Fruit fly (Drosophila melanogaster) whole organism, pupa: ENCODE measurements around the gene CG11741.

Source experiments
- CG10348 ChIP-seq: fragments of 200-800 bp; sonication (Bioruptor generic); IDR thresholded peaks from 2 replicates; pipeline ENCODE4 v1.3.6; 2022; ENCODE audit warnings: missing biosample characterization, missing genetic modification characterization
- CG12605 ChIP-seq: fragments of 200-800 bp; sonication (Bioruptor generic); IDR thresholded peaks from 2 replicates; pipeline ENCODE4 v1.3.6; 2022; ENCODE audit warnings: missing biosample characterization, missing genetic modification characterization
- CG13204 ChIP-seq: fragments of 200-800 bp; sonication (Bioruptor generic); optimal IDR thresholded peaks from 2 replicates; lab custom pipeline; 2018; ENCODE audit warnings: missing biosample characterization, mild to moderate bottlenecking, missing genetic modification characterization, moderate library complexity
- CG14655 ChIP-seq: fragments of 200-800 bp; sonication (Bioruptor generic); optimal IDR thresholded peaks from 3 replicates; lab custom pipeline; 2017; ENCODE audit warnings: mild to moderate bottlenecking, missing biosample characterization, missing genetic modification reagents, missing genetic modification characterization
- CG15710 ChIP-seq: fragments of 200-800 bp; sonication (Bioruptor generic); optimal IDR thresholded peaks from 2 replicates; lab custom pipeline; 2018; ENCODE audit warnings: missing biosample characterization, mild to moderate bottlenecking, missing genetic modification characterization, moderate library complexity
- CG17806 ChIP-seq: fragments of 200-800 bp; sonication (Bioruptor generic); optimal IDR thresholded peaks from 2 replicates; lab custom pipeline; 2018; ENCODE audit warnings: missing biosample characterization, mild to moderate bottlenecking, missing genetic modification characterization, moderate library complexity
- CG32121 ChIP-seq: fragments of 200-800 bp; sonication (Bioruptor generic); IDR thresholded peaks from 2 replicates; pipeline ENCODE4 v1.3.6; 2022; ENCODE audit warnings: missing biosample characterization, missing genetic modification characterization
- CG34367 ChIP-seq: fragments of 200-800 bp; sonication (Bioruptor generic); optimal IDR thresholded peaks from 2 replicates; lab custom pipeline; 2018; ENCODE audit warnings: missing biosample characterization, mild to moderate bottlenecking, missing genetic modification characterization
- CG4496 ChIP-seq: fragments of 200-800 bp; sonication (Bioruptor generic); IDR thresholded peaks from 3 replicates; pipeline ENCODE4 v1.3.6; 2022; ENCODE audit warnings: missing biosample characterization, missing genetic modification characterization
- CG8159 ChIP-seq: fragments of 200-800 bp; sonication (Bioruptor generic); optimal IDR thresholded peaks from 3 replicates; lab custom pipeline; 2018; ENCODE audit warnings: missing biosample characterization, mild to moderate bottlenecking, missing genetic modification characterization, moderate library complexity
- CG8301 ChIP-seq: fragments of 200-800 bp; sonication (Bioruptor generic); optimal IDR thresholded peaks from 2 replicates; lab custom pipeline; 2018; ENCODE audit warnings: missing biosample characterization, mild to moderate bottlenecking, missing genetic modification characterization
- CG9948 ChIP-seq: fragments of 200-800 bp; sonication (Bioruptor generic); optimal IDR thresholded peaks from 2 replicates; lab custom pipeline; 2018; ENCODE audit warnings: missing biosample characterization, mild to moderate bottlenecking, missing genetic modification characterization, moderate library complexity
- D1 ChIP-seq: fragments of 200-800 bp; sonication (Bioruptor generic); optimal IDR thresholded peaks from 2 replicates; lab custom pipeline; 2018; ENCODE audit warnings: missing biosample characterization, mild to moderate bottlenecking, missing genetic modification characterization, moderate library complexity
- EcR ChIP-seq: fragments of 200-800 bp; sonication (Bioruptor generic); optimal IDR thresholded peaks from 3 replicates; lab custom pipeline; 2019; ENCODE audit warnings: missing biosample characterization, missing genetic modification characterization, mild to moderate bottlenecking, moderate library complexity, missing genetic modification reagents
- Ets98B ChIP-seq: fragments of 200-800 bp; sonication (Bioruptor generic); IDR thresholded peaks from 2 replicates; pipeline ENCODE4 v1.3.6; 2022; ENCODE audit warnings: missing biosample characterization, missing genetic modification characterization
- Pif1A ChIP-seq: fragments of 200-800 bp; sonication (Bioruptor generic); optimal IDR thresholded peaks from 3 replicates; lab custom pipeline; 2016; ENCODE audit warnings: missing biosample characterization, missing genetic modification characterization
- Pif1B ChIP-seq: fragments of 200-800 bp; sonication (Bioruptor generic); optimal IDR thresholded peaks from 3 replicates; lab custom pipeline; 2016; ENCODE audit warnings: missing biosample characterization, missing genetic modification characterization
- Snoo ChIP-seq: fragments of 200-800 bp; sonication (Bioruptor generic); optimal IDR thresholded peaks from 3 replicates; lab custom pipeline; 2017; ENCODE audit warnings: missing biosample characterization, mild to moderate bottlenecking, missing genetic modification characterization, inconsistent platforms
- fd96Ca ChIP-seq: fragments of 200-800 bp; sonication (Bioruptor generic); IDR thresholded peaks from 3 replicates; pipeline ENCODE4 v1.3.6; 2022; ENCODE audit warnings: missing biosample characterization, missing genetic modification characterization
- gl ChIP-seq: fragments of 200-800 bp; sonication (Bioruptor generic); optimal IDR thresholded peaks from 2 replicates; lab custom pipeline; 2018; ENCODE audit warnings: missing biosample characterization, mild to moderate bottlenecking, missing genetic modification characterization
- rn ChIP-seq: fragments of 200-800 bp; sonication (Bioruptor generic); IDR thresholded peaks from 2 replicates; pipeline ENCODE4 v1.3.6; 2022; ENCODE audit warnings: missing biosample characterization, missing genetic modification characterization

Gene CG11741

DNA sequence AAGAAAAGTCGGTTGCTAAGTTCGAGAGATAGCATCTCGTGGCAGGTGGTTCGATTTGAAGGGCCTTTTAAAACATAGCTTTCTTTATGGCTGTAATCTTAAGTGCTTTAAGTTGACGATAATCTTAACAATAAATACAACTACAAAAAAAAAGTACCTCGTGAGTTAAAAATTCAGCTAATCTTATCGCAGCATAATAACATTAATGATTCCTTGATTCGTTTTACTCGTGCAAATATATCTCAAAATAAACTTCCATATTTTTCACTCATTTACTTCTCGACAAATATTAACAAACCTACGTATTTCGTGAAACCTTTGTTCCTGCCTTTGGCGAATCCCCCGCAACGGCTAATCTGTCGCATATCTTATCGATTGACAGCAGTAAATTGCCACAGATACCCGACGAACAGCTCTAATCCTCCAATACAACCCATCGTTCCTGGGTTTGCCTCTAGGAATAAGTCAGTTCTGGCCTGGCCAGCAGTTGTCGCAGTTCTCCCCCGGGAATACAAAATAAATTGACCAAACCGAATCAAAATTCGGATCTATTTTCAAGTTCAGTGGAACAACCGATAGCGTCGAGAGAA is 10.0 kb downstream of the CG11741 start:
- TF ChIP-seq CG8159 (tag; lab: Kevin White, UChicago): no peak
- no peak for TF ChIP-seq fd96Ca (GFP tag; lab: Robert Waterston, UW)
- no peak for TF ChIP-seq CG8301 (tag; lab: Kevin White, UChicago)
- TF ChIP-seq rn (GFP tag; lab: Robert Waterston, UW): no peak
- TF ChIP-seq Ets98B (GFP tag; lab: Robert Waterston, UW): no peak
- no peak for TF ChIP-seq EcR
- TF ChIP-seq Pif1A (GFP tag; lab: Kevin White, UChicago): no peak
- no peak for TF ChIP-seq CG17806 (tag; lab: Kevin White, UChicago)
- no peak for TF ChIP-seq CG12605 (GFP tag; lab: Robert Waterston, UW)
- no peak for TF ChIP-seq CG34367 (tag; lab: Kevin White, UChicago)
- no peak for TF ChIP-seq gl (tag; lab: Kevin White, UChicago)
- no peak for TF ChIP-seq CG15710 (tag; lab: Kevin White, UChicago)
- no peak for TF ChIP-seq Snoo (tag; lab: Kevin White, UChicago)
- TF ChIP-seq CG4496 (GFP tag; lab: Robert Waterston, UW): no peak
- no peak for TF ChIP-seq Pif1B (GFP tag; lab: Kevin White, UChicago)
- no peak for TF ChIP-seq CG9948 (tag; lab: Kevin White, UChicago)
- no peak for TF ChIP-seq CG13204 (GFP tag; lab: Kevin White, UChicago)

DNA sequence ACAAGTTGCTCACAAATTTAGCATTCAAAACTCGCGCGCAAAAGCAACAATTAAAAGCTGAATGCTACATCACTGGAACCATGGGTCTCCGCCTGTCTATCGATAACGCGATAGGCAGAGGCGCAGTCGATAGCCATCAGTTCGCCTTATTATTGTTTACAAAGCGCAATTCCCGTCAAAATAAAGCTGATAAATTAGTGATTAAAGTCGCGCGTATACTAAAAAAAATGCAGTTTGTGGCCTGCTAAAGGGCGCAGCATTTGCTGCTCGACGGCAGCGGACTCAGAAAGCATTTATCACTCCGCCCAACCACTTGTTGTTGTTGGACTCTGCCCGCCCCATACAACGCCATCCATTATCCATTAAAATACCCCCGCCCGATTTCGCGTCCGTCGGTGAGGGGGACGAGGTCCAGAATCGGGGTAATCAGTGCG is 10.9 kb downstream of the CG11741 start, which contains the start of gene CG11737:
TSS of gene CG11737 (plus strand) at position 117 of the 434 bp plus-strand sequence.
- TF ChIP-seq CG8301 (tag; lab: Kevin White, UChicago) (no peak), Pif1A (GFP tag; lab: Kevin White, UChicago) (no peak), CG17806 (tag; lab: Kevin White, UChicago) (no peak), CG14655 (GFP tag; lab: Kevin White, UChicago) (peak; percentile 32), CG13204 (GFP tag; lab: Kevin White, UChicago) (peak; percentile 50), CG32121 (GFP tag; lab: Robert Waterston, UW) (no peak), CG4496 (GFP tag; lab: Robert Waterston, UW) (peak; percentile 70; the same call in 1 of the 3 replicates), D1 (tag; lab: Kevin White, UChicago) (no peak), Ets98B (GFP tag; lab: Robert Waterston, UW) (no peak), CG8159 (tag; lab: Kevin White, UChicago) (peak; percentile 27), Pif1B (GFP tag; lab: Kevin White, UChicago) (no peak), Snoo (tag; lab: Kevin White, UChicago) (no peak), gl (tag; lab: Kevin White, UChicago) (peak; percentile 37), CG34367 (tag; lab: Kevin White, UChicago) (peak; percentile 12), fd96Ca (GFP tag; lab: Robert Waterston, UW) (peak; percentile 33; the same call in 1 of the 3 replicates), CG12605 (GFP tag; lab: Robert Waterston, UW) (peak; percentile 77)

DNA sequence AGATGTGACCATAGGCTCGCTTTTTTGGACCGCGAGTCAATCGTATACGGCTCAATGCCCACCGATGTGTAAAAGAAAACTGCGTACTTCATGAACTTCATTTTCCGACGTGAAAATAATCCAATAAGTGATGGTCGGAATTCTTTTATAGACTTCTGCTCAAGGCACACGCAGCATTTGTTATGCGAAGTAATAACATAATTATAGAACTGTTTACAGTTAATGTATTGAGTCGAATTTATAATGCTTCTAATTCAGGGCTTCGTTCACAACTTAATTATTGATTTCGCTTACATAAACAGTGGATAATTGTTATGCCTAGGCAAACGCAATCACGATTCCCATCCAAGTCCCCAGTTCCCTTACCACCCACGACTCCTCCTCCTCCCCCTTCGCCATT is 15.8 kb downstream of the CG11741 start, which contains the start of gene Or85c:
TSS of gene Or85c (minus strand) at position 101 of the 400 bp plus-strand sequence.
- TF ChIP-seq CG15710 (tag; lab: Kevin White, UChicago): no peak
- no peak for TF ChIP-seq EcR
- no peak for TF ChIP-seq CG8301 (tag; lab: Kevin White, UChicago)
- TF ChIP-seq Pif1B (GFP tag; lab: Kevin White, UChicago): no peak
- TF ChIP-seq Snoo (tag; lab: Kevin White, UChicago): no peak
- TF ChIP-seq Ets98B (GFP tag; lab: Robert Waterston, UW): no peak
- no peak for TF ChIP-seq CG13204 (GFP tag; lab: Kevin White, UChicago)
- no peak for TF ChIP-seq rn (GFP tag; lab: Robert Waterston, UW)
- no peak for TF ChIP-seq fd96Ca (GFP tag; lab: Robert Waterston, UW)
- TF ChIP-seq D1 (tag; lab: Kevin White, UChicago): no peak
- TF ChIP-seq CG8159 (tag; lab: Kevin White, UChicago): no peak
- TF ChIP-seq CG14655 (GFP tag; lab: Kevin White, UChicago): no peak
- no peak for TF ChIP-seq CG4496 (GFP tag; lab: Robert Waterston, UW)
- no peak for TF ChIP-seq Pif1A (GFP tag; lab: Kevin White, UChicago)
- no peak for TF ChIP-seq CG10348 (GFP tag; lab: Robert Waterston, UW)
- no peak for TF ChIP-seq CG12605 (GFP tag; lab: Robert Waterston, UW)
- no peak for TF ChIP-seq gl (tag; lab: Kevin White, UChicago)
- no peak for TF ChIP-seq CG17806 (tag; lab: Kevin White, UChicago)
- no peak for TF ChIP-seq CG32121 (GFP tag; lab: Robert Waterston, UW)

DNA sequence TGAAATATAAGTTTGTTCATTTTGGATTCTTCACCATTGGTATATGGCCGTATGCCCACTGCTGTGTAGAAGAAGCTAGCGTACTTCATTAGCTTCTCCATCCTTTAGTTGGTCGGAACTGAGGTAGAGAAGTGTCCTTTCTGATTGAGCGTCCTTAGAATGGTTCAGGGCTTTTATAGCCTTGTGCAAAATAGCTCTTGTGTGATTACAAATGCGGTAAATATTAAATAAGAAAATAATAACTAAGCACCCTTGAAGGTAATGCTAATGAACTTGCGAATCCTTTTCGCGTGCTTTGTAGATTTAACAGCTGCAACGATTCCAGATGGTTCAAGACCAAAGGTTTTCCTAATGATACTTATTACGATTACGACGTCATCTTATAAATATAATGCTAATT is 17.4 kb downstream of the CG11741 start, which contains the start of gene Or85b:
TSS of gene Or85b (minus strand) at position 101 of the 400 bp plus-strand sequence.
- TF ChIP-seq fd96Ca (GFP tag; lab: Robert Waterston, UW) (no peak), CG9948 (tag; lab: Kevin White, UChicago) (no peak), CG8159 (tag; lab: Kevin White, UChicago) (no peak), Pif1B (GFP tag; lab: Kevin White, UChicago) (no peak), CG17806 (tag; lab: Kevin White, UChicago) (no peak), CG4496 (GFP tag; lab: Robert Waterston, UW) (no peak), Pif1A (GFP tag; lab: Kevin White, UChicago) (no peak), gl (tag; lab: Kevin White, UChicago) (no peak), D1 (tag; lab: Kevin White, UChicago) (no peak), rn (GFP tag; lab: Robert Waterston, UW) (no peak), CG14655 (GFP tag; lab: Kevin White, UChicago) (no peak), CG8301 (tag; lab: Kevin White, UChicago) (no peak), CG32121 (GFP tag; lab: Robert Waterston, UW) (no peak), CG15710 (tag; lab: Kevin White, UChicago) (no peak)
